Fruit fly (Drosophila melanogaster) whole organism, embryonic: ENCODE results near the gene CaMKI.
A peak's percentile ranks its signal among the peaks of the same experiment; 100 is the strongest.

Source experiments
- Aef1 ChIP-seq: fragments of 200-800 bp; sonication (Bioruptor generic); IDR thresholded peaks from 3 replicates; pipeline ENCODE4 v1.3.6; 2022; ENCODE audit warnings: missing biosample characterization, missing genetic modification characterization
- BEAF-32 ChIP-seq: fragments of 200-800 bp; sonication (Bioruptor generic); optimal IDR thresholded peaks from 3 replicates; lab custom pipeline; 2017; ENCODE audit warnings: missing biosample characterization, missing genetic modification characterization, mild to moderate bottlenecking, moderate library complexity, missing genetic modification reagents
- CG10147 ChIP-seq: fragments of 200-800 bp; sonication (Bioruptor generic); optimal IDR thresholded peaks from 2 replicates; lab custom pipeline; 2019; ENCODE audit warnings: missing biosample characterization, mild to moderate bottlenecking, missing genetic modification characterization, moderate library complexity
- CG10543 ChIP-seq: fragments of 200-800 bp; sonication (Bioruptor generic); optimal IDR thresholded peaks from 3 replicates; lab custom pipeline; 2017; ENCODE audit warnings: missing biosample characterization, mild to moderate bottlenecking, missing genetic modification characterization, moderate library complexity
- CG12942 ChIP-seq: fragments of 200-800 bp; sonication (Bioruptor generic); optimal IDR thresholded peaks from 3 replicates; lab custom pipeline; 2016; ENCODE audit warnings: missing biosample characterization, missing genetic modification characterization
- CG13287 ChIP-seq: fragments of 200-800 bp; sonication (Bioruptor generic); IDR thresholded peaks from 2 replicates; pipeline ENCODE4 v1.3.6; 2022; ENCODE audit warnings: missing biosample characterization, missing genetic modification characterization; ENCODE audit not compliant: partially characterized antibody
- CG13424 ChIP-seq: fragments of 200-800 bp; sonication (Bioruptor generic); optimal IDR thresholded peaks from 2 replicates; lab custom pipeline; 2019; ENCODE audit warnings: missing biosample characterization, mild to moderate bottlenecking, missing genetic modification characterization, moderate library complexity
- CG14860 ChIP-seq: fragments of 200-800 bp; sonication (Bioruptor generic); IDR thresholded peaks from 3 replicates; pipeline ENCODE4 v1.3.6; 2022; ENCODE audit warnings: missing biosample characterization, missing genetic modification characterization; ENCODE audit not compliant: partially characterized antibody
- CG15073 ChIP-seq: fragments of 200-800 bp; sonication (Bioruptor generic); optimal IDR thresholded peaks from 2 replicates; lab custom pipeline; 2016; ENCODE audit warnings: missing biosample characterization, missing genetic modification characterization
- CG15514 ChIP-seq: fragments of 200-800 bp; sonication (Bioruptor generic); optimal IDR thresholded peaks from 3 replicates; lab custom pipeline; 2017; ENCODE audit warnings: missing biosample characterization, missing genetic modification characterization, mild to moderate bottlenecking, moderate library complexity, missing genetic modification reagents
- CG17359 ChIP-seq: fragments of 200-800 bp; sonication (Bioruptor generic); optimal IDR thresholded peaks from 3 replicates; lab custom pipeline; 2018; ENCODE audit warnings: missing biosample characterization, mild to moderate bottlenecking, missing genetic modification characterization, moderate library complexity
- CG2199 ChIP-seq: fragments of 200-800 bp; sonication (Bioruptor generic); IDR thresholded peaks from 3 replicates; pipeline ENCODE4 v1.3.6; 2022; ENCODE audit warnings: missing biosample characterization, missing genetic modification characterization
- CG4730 ChIP-seq: fragments of 200-800 bp; sonication (Bioruptor generic); IDR thresholded peaks from 2 replicates; pipeline ENCODE4 v1.3.6; 2022; ENCODE audit warnings: missing biosample characterization, missing genetic modification characterization
- CG6791 ChIP-seq: fragments of 200-800 bp; sonication (Bioruptor generic); IDR thresholded peaks from 3 replicates; pipeline ENCODE4 v1.3.6; 2022; ENCODE audit warnings: missing biosample characterization, missing genetic modification characterization; ENCODE audit not compliant: partially characterized antibody
- CG7745 ChIP-seq: fragments of 200-800 bp; sonication (Bioruptor generic); optimal IDR thresholded peaks from 2 replicates; lab custom pipeline; 2018; ENCODE audit warnings: missing biosample characterization, mild to moderate bottlenecking, missing genetic modification characterization, moderate library complexity
- CG7839 ChIP-seq: fragments of 200-800 bp; sonication (Bioruptor generic); optimal IDR thresholded peaks from 3 replicates; lab custom pipeline; 2018; ENCODE audit warnings: missing biosample characterization, mild to moderate bottlenecking, missing genetic modification characterization, moderate library complexity
- CG8290 ChIP-seq, 3 experiments: fragments of 200-800 bp; sonication (Bioruptor generic); optimal IDR thresholded peaks; 2 replicates each; lab custom pipeline; 2016 to 2019; ENCODE audit warnings: missing biosample characterization in 3 of 3, missing genetic modification characterization in 3 of 3, mild to moderate bottlenecking in 2 of 3, moderate library complexity in 1 of 3
- CG9876 ChIP-seq: fragments of 200-800 bp; sonication (Bioruptor generic); optimal IDR thresholded peaks from 2 replicates; lab custom pipeline; 2016; ENCODE audit warnings: missing biosample characterization, missing genetic modification characterization
- D19A ChIP-seq: fragments of 200-800 bp; optimal IDR thresholded peaks from 3 replicates; lab custom pipeline; 2019; ENCODE audit warnings: missing biosample characterization, mild to moderate bottlenecking, missing genetic modification characterization, moderate library complexity
- Dbx ChIP-seq: fragments of 200-800 bp; sonication (Bioruptor generic); IDR thresholded peaks from 3 replicates; pipeline ENCODE4 v1.3.6; 2022; ENCODE audit warnings: missing biosample characterization, missing genetic modification characterization
- Deaf1 ChIP-seq: fragments of 200-800 bp; optimal IDR thresholded peaks from 3 replicates; lab custom pipeline; 2019; ENCODE audit warnings: missing biosample characterization, mild to moderate bottlenecking, missing genetic modification characterization, moderate library complexity
- Dfd ChIP-seq, 2 experiments: fragments of >200 bp; optimal IDR thresholded peaks; 2 replicates each; lab custom pipeline; 2017; ENCODE audit warnings: missing biosample characterization in 2 of 2, missing genetic modification characterization in 2 of 2
- Dll ChIP-seq: fragments of 200-800 bp; sonication (Bioruptor generic); IDR thresholded peaks from 4 replicates; pipeline ENCODE4 v1.3.6; 2022; ENCODE audit warnings: missing biosample characterization, missing genetic modification characterization; ENCODE audit not compliant: partially characterized antibody
- Fer2 ChIP-seq: fragments of 200-800 bp; sonication (Bioruptor generic); optimal IDR thresholded peaks from 2 replicates; lab custom pipeline; 2018; ENCODE audit warnings: missing biosample characterization, mild to moderate bottlenecking, missing genetic modification characterization, moderate library complexity
- H15 ChIP-seq: fragments of 200-800 bp; sonication (Bioruptor generic); IDR thresholded peaks from 3 replicates; pipeline ENCODE4 v1.3.6; 2022; ENCODE audit warnings: missing biosample characterization, missing genetic modification characterization
- HLHmδ ChIP-seq: fragments of 200-800 bp; sonication (Bioruptor generic); optimal IDR thresholded peaks from 2 replicates; lab custom pipeline; 2018; ENCODE audit warnings: missing biosample characterization, mild to moderate bottlenecking, missing genetic modification characterization, moderate library complexity
- Hr78 ChIP-seq, 2 experiments: fragments of 200-800 bp in 1 of 2; fragments of >200 bp in 1 of 2; sonication (Bioruptor generic) in 1 of 2; optimal IDR thresholded peaks; 2 replicates each; lab custom pipeline; 2017 to 2019; ENCODE audit warnings: missing biosample characterization in 2 of 2, missing genetic modification characterization in 2 of 2, mild to moderate bottlenecking in 1 of 2, moderate library complexity in 1 of 2
- Med ChIP-seq: fragments of 200-800 bp; sonication (Bioruptor generic); peaks from one replicate; lab custom pipeline; 2016; ENCODE audit warnings: missing biosample characterization, missing genetic modification characterization, mild to moderate bottlenecking, inconsistent platforms, moderate library complexity
- NFAT ChIP-seq: fragments of 200-800 bp; sonication (Bioruptor generic); IDR thresholded peaks from 2 replicates; pipeline ENCODE4 v1.3.6; 2022; ENCODE audit warnings: missing biosample characterization, missing genetic modification characterization
- Neu2 ChIP-seq: fragments of 200-800 bp; sonication (Bioruptor generic); optimal IDR thresholded peaks from 3 replicates; lab custom pipeline; 2016; ENCODE audit warnings: missing biosample characterization, missing genetic modification characterization, borderline replicate concordance
- Nf-YC ChIP-seq: fragments of 200-800 bp; optimal IDR thresholded peaks from 3 replicates; lab custom pipeline; 2019; ENCODE audit warnings: missing biosample characterization, mild to moderate bottlenecking, missing genetic modification characterization, moderate library complexity
- Scr ChIP-seq: fragments of 200-800 bp; sonication (Bioruptor generic); IDR thresholded peaks from 2 replicates; pipeline ENCODE4 v1.3.6; 2022; ENCODE audit warnings: missing biosample characterization, missing genetic modification characterization; ENCODE audit not compliant: partially characterized antibody
- Sry-β ChIP-seq: fragments of 200-800 bp; sonication (Bioruptor generic); optimal IDR thresholded peaks from 2 replicates; lab custom pipeline; 2018; ENCODE audit warnings: missing biosample characterization, mild to moderate bottlenecking, missing genetic modification characterization, moderate library complexity
- Sry-δ ChIP-seq: fragments of 200-800 bp; sonication (Bioruptor generic); optimal IDR thresholded peaks from 2 replicates; lab custom pipeline; 2016; ENCODE audit warnings: missing biosample characterization, missing genetic modification characterization
- abd-A ChIP-seq: fragments of 200-800 bp; sonication (Bioruptor generic); optimal IDR thresholded peaks from 3 replicates; lab custom pipeline; 2019; ENCODE audit warnings: missing biosample characterization, mild to moderate bottlenecking, missing genetic modification characterization, moderate library complexity
- ash1 ChIP-seq: fragments of 200-800 bp; sonication (Bioruptor generic); optimal IDR thresholded peaks from 2 replicates; lab custom pipeline; 2018; ENCODE audit warnings: missing biosample characterization, mild to moderate bottlenecking, missing genetic modification characterization
- bbx ChIP-seq: fragments of 200-800 bp; sonication (Bioruptor generic); IDR thresholded peaks from 2 replicates; pipeline ENCODE4 v1.3.6; 2022; ENCODE audit warnings: missing biosample characterization, missing genetic modification characterization; ENCODE audit not compliant: partially characterized antibody
- chm ChIP-seq: fragments of 200-800 bp; sonication (Bioruptor generic); IDR thresholded peaks from 2 replicates; pipeline ENCODE4 v1.3.6; 2022; ENCODE audit warnings: missing biosample characterization, missing genetic modification characterization
- inv ChIP-seq: fragments of 200-800 bp; sonication (Bioruptor generic); IDR thresholded peaks from 2 replicates; pipeline ENCODE4 v1.3.6; 2022; ENCODE audit warnings: missing biosample characterization, missing genetic modification characterization; ENCODE audit not compliant: partially characterized antibody
- nerfin-1 ChIP-seq: fragments of 200-800 bp; sonication (Bioruptor generic); optimal IDR thresholded peaks from 3 replicates; lab custom pipeline; 2019; ENCODE audit warnings: missing biosample characterization, mild to moderate bottlenecking, missing genetic modification characterization, moderate library complexity
- pros ChIP-seq: fragments of 200-800 bp; sonication (Bioruptor generic); optimal IDR thresholded peaks from 3 replicates; lab custom pipeline; 2019; ENCODE audit warnings: missing biosample characterization, mild to moderate bottlenecking, missing genetic modification characterization, moderate library complexity
- ro ChIP-seq: fragments of 200-800 bp; sonication (Bioruptor generic); IDR thresholded peaks from 2 replicates; pipeline ENCODE4 v1.3.6; 2022; ENCODE audit warnings: missing biosample characterization, missing genetic modification characterization
- row ChIP-seq: fragments of 200-800 bp; sonication (Bioruptor generic); IDR thresholded peaks from 3 replicates; pipeline ENCODE4 v1.3.6; 2022; ENCODE audit warnings: missing biosample characterization, missing genetic modification characterization
- sens ChIP-seq: fragments of 200-800 bp; sonication (Bioruptor generic); peaks from one replicate; lab custom pipeline; 2016; ENCODE audit warnings: missing biosample characterization, missing genetic modification characterization
- seq ChIP-seq: fragments of 200-800 bp; sonication (Bioruptor generic); IDR thresholded peaks from 2 replicates; pipeline ENCODE4 v1.3.6; 2022; ENCODE audit warnings: missing biosample characterization, missing genetic modification characterization
- slp2 ChIP-seq: fragments of 200-800 bp; sonication (Bioruptor generic); optimal IDR thresholded peaks from 2 replicates; lab custom pipeline; 2016; ENCODE audit warnings: missing biosample characterization, missing genetic modification characterization
- zen ChIP-seq: fragments of 200-800 bp; sonication (Bioruptor generic); optimal IDR thresholded peaks from 3 replicates; lab custom pipeline; 2018; ENCODE audit warnings: missing biosample characterization, mild to moderate bottlenecking, missing genetic modification characterization, moderate library complexity

CaMKI gene

dm6 chr4:490760-491317 lies 45.5 kb downstream of the CaMKI start:
- TF ChIP-seq Deaf1 (tag; lab: Kevin White, UChicago) (peak; percentile 14), CG10147 (GFP tag; lab: Kevin White, UChicago) (no peak), seq (GFP tag; lab: Robert Waterston, UW) (0 out of 2 replicates have a peak, but pooled peaks have one; percentile 34), CG15514 (peak; percentile 67), HLHmδ (GFP tag; lab: Kevin White, UChicago) (no peak), Med (GFP tag; lab: Kevin White, UChicago) (peak; percentile 77), Sry-δ (peak; percentile 33), CG7745 (tag; lab: Kevin White, UChicago) (peak; percentile 10), CG12942 (GFP tag; lab: Kevin White, UChicago) (no peak), CG2199 (GFP tag; lab: Robert Waterston, UW) (peak; percentile 91), CG14860 (GFP tag; lab: Robert Waterston, UW) (0 out of 3 replicates have a peak, but pooled peaks have one; percentile 15), row (peak; percentile 32; the same call in 1 of the 3 replicates), CG8290 (GFP tag; optimal IDR thresholded peaks at IDR 0.05; lab: Kevin White, UChicago) (no peak), CG8290 (tag; optimal IDR thresholded peaks at IDR 0.05; lab: Kevin White, UChicago) (peak in 1 of 2 experiments; percentile 22), CG13424 (tag; lab: Kevin White, UChicago) (no peak), Nf-YC (tag; lab: Kevin White, UChicago) (peak; percentile 9), Sry-β (GFP tag; lab: Kevin White, UChicago) (peak; percentile 75), CG10543 (no peak), ash1 (GFP tag; lab: Kevin White, UChicago) (peak; percentile 50), CG17359 (no peak), pros (GFP tag; lab: Kevin White, UChicago) (peak; percentile 80), Neu2 (GFP tag; lab: Kevin White, UChicago) (peak; percentile 71), Aef1 (GFP tag; lab: Robert Waterston, UW) (no peak), CG15073 (GFP tag; lab: Kevin White, UChicago) (no peak), NFAT (GFP tag; lab: Robert Waterston, UW) (no peak), CG9876 (GFP tag; lab: Kevin White, UChicago) (no peak), CG7839 (tag; lab: Kevin White, UChicago) (no peak), Dbx (GFP tag; lab: Robert Waterston, UW) (0 out of 3 replicates have a peak, but pooled peaks have one; percentile 16), Hr78 (GFP tag; optimal IDR thresholded peaks at IDR 0.05; lab: Kevin White, UChicago) (peak in 1 of 2 experiments; percentile 85), zen (peak; percentile 31), sens (GFP tag; lab: Kevin White, UChicago) (peak; percentile 66), Dll (GFP tag; lab: Robert Waterston, UW) (peak; percentile 62; the same call in 3 of the 4 replicates), bbx (peak; percentile 59; the same call in 1 of the 2 replicates), ro (GFP tag; lab: Robert Waterston, UW) (no peak), CG6791 (GFP tag; lab: Robert Waterston, UW) (peak; percentile 42; the same call in 1 of the 3 replicates), nerfin-1 (tag; lab: Kevin White, UChicago) (peak; percentile 39), CG13287 (GFP tag; lab: Robert Waterston, UW) (peak; percentile 22; the same call in 1 of the 2 replicates), BEAF-32 (GFP tag; lab: Kevin White, UChicago) (peak; percentile 32), abd-A (tag; lab: Kevin White, UChicago) (peak; percentile 16), D19A (tag; lab: Kevin White, UChicago) (peak; percentile 42), chm (GFP tag; lab: Robert Waterston, UW) (0 out of 2 replicates have a peak, but pooled peaks have one; percentile 40), H15 (GFP tag; lab: Robert Waterston, UW) (no peak), CG4730 (GFP tag; lab: Robert Waterston, UW) (no peak), Dfd (GFP tag; optimal IDR thresholded peaks at IDR 0.05; lab: Kevin White, UChicago) (no peak), slp2 (no peak), Fer2 (no peak), Scr (GFP tag; lab: Robert Waterston, UW) (peak; percentile 42), inv (GFP tag; lab: Robert Waterston, UW) (0 out of 2 replicates have a peak, but pooled peaks have one; percentile 25)
